Fruit fly (Drosophila melanogaster) whole organism: ENCODE measurements around the gene CG43672.
"Not testable (repeated sequence)": the region's sequence is repeated elsewhere in the genome, so short reads cannot be mapped to it uniquely, and the experiment has no call there.

Experiments used
- pan ChIP-seq: fragments of >200 bp; optimal IDR thresholded peaks from 2 replicates; lab custom pipeline; 2017
- usp ChIP-seq: fragments of >200 bp; optimal IDR thresholded peaks from 2 replicates; lab custom pipeline; 2017; ENCODE audit warnings: missing biosample characterization, missing genetic modification characterization, mixed read lengths

DNA sequence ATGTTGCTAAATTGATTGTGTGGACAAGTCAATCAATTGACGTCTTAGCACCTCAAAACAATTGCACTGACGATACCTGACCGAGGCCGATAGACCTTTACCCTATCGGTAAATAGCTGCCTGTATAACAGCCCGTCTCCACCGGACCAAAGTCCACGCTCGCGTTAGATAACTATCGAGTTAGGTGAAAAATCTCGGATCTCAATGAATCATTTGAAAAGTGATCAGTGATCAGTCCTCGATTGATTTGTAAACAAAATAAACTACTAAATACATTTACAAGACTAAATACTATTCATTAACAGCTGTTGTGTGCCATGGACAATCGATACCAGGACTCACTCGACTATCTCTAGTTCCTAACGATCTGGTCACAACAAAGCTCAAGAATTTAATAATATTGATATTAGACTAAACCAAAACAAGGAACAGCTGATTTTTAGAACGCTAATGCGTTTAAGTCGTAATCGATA is 26.4 kb downstream of the CG43672 start, which contains the start of the genes sordd2 and CG15602:
- TF ChIP-seq usp (GFP tag; lab: Kevin White, UChicago); pan (lab: Kevin White, UChicago): not testable (repeated sequence)
